Worm (Caenorhabditis elegans) whole organism, early embryonic: ENCODE measurements around the gene cyp-14A3.

Source experiments
- B0310.2 ChIP-seq: sonication (generic microtip); optimal IDR thresholded peaks from 2 replicates; lab custom pipeline; 2016; ENCODE audit warnings: mild to moderate bottlenecking, missing genetic modification characterization, missing compliant biosample characterization
- F13C5.2 ChIP-seq: sonication (generic microtip); optimal IDR thresholded peaks from 2 replicates; lab custom pipeline; 2017; ENCODE audit warnings: mild to moderate bottlenecking, missing genetic modification characterization, inconsistent platforms, missing compliant biosample characterization
- aly-1 ChIP-seq: sonication (generic microtip); optimal IDR thresholded peaks from 2 replicates; lab custom pipeline; 2016; ENCODE audit warnings: missing genetic modification characterization, missing compliant biosample characterization
- ama-1 ChIP-seq: fragments of 150-350 bp; optimal IDR thresholded peaks from 2 replicates; lab custom pipeline; 2014
- ceh-13 ChIP-seq: fragments of 200-800 bp; sonication (Bioruptor generic); optimal IDR thresholded peaks from 2 replicates; lab custom pipeline; 2018; ENCODE audit warnings: mild to moderate bottlenecking, missing genetic modification characterization, missing compliant biosample characterization
- ceh-36 ChIP-seq: sonication (generic microtip); optimal IDR thresholded peaks from 2 replicates; lab custom pipeline; 2016; ENCODE audit warnings: missing genetic modification characterization, inconsistent platforms, missing compliant biosample characterization
- ets-7 ChIP-seq: sonication (generic microtip); optimal IDR thresholded peaks from 2 replicates; lab custom pipeline; 2016; ENCODE audit warnings: missing genotype, missing genetic modification characterization, missing compliant biosample characterization
- flt-1 ChIP-seq: fragments of 200-800 bp; sonication (Bioruptor generic); IDR thresholded peaks from 2 replicates; pipeline ENCODE4 v1.3.6; 2022; ENCODE audit warnings: missing genetic modification characterization, missing compliant biosample characterization
- hmbx-1 ChIP-seq: sonication (generic microtip); optimal IDR thresholded peaks from 2 replicates; lab custom pipeline; 2016; ENCODE audit warnings: mild to moderate bottlenecking, missing genetic modification characterization, missing compliant biosample characterization
- hmg-4 ChIP-seq: fragments of 200-800 bp; sonication (Bioruptor generic); optimal IDR thresholded peaks from 2 replicates; lab custom pipeline; 2018; ENCODE audit warnings: mild to moderate bottlenecking, missing genetic modification characterization, missing compliant biosample characterization
- hnd-1 ChIP-seq: sonication (generic microtip); optimal IDR thresholded peaks from 2 replicates; lab custom pipeline; 2016; ENCODE audit warnings: missing genetic modification characterization, missing compliant biosample characterization
- pes-1 ChIP-seq: fragments of 200-800 bp; sonication (Bioruptor generic); IDR thresholded peaks from 2 replicates; pipeline ENCODE4 v1.3.6; 2022; ENCODE audit warnings: missing genetic modification reagents, missing genetic modification characterization, missing compliant biosample characterization
- scrt-1 ChIP-seq: fragments of 200-800 bp; sonication (Bioruptor generic); IDR thresholded peaks from 2 replicates; pipeline ENCODE4 v1.3.6; 2022; ENCODE audit warnings: missing genetic modification characterization, missing compliant biosample characterization
- sea-1 ChIP-seq: fragments of 200-800 bp; sonication (Bioruptor generic); conservative IDR thresholded peaks from 2 replicates; pipeline ENCODE4 v1.3.6; 2022; ENCODE audit warnings: missing genetic modification characterization, missing compliant biosample characterization
- tbx-11 ChIP-seq: fragments of 200-800 bp; sonication (Bioruptor generic); IDR thresholded peaks from 2 replicates; pipeline ENCODE4 v1.3.6; 2022; ENCODE audit warnings: missing genetic modification characterization, missing compliant biosample characterization
- tbx-37 ChIP-seq: fragments of 200-800 bp; sonication (Bioruptor generic); conservative IDR thresholded peaks from 2 replicates; pipeline ENCODE4 v1.3.6; 2022; ENCODE audit warnings: missing genetic modification reagents, missing genetic modification characterization, missing compliant biosample characterization
- tra-4 ChIP-seq: sonication (generic microtip); optimal IDR thresholded peaks from 2 replicates; lab custom pipeline; 2017; ENCODE audit warnings: missing genetic modification characterization, missing compliant biosample characterization

Gene cyp-14A3

ce11 chrX:13232259-13232658 lies 41.7 kb downstream of the cyp-14A3 start, which contains the start of gene bgnt-1.5:
TSS of gene bgnt-1.5 (minus strand) at chrX:13232359.
- TF ChIP-seq hmbx-1 (tag; lab: Kevin White, UChicago) = no peak
- TF ChIP-seq sea-1 (GFP tag; lab: Robert Waterston, UW) = no peak
- TF ChIP-seq flt-1 (GFP tag; lab: Robert Waterston, UW) = no peak
- TF ChIP-seq ceh-13 = no peak
- no peak for TF ChIP-seq scrt-1 (GFP tag; lab: Robert Waterston, UW)
- TF ChIP-seq tbx-11 (GFP tag; lab: Robert Waterston, UW) = no peak
- TF ChIP-seq hnd-1 (tag; lab: Kevin White, UChicago) = no peak
- no peak for TF ChIP-seq tra-4
- TF ChIP-seq ama-1 = no peak
- TF ChIP-seq pes-1 (GFP tag; lab: Robert Waterston, UW) = no peak
- no peak for TF ChIP-seq ets-7 (tag; lab: Kevin White, UChicago)
- no peak for TF ChIP-seq aly-1 (tag; lab: Kevin White, UChicago)

ce11 chrX:13227778-13228177 lies 46.2 kb downstream of the cyp-14A3 start:
- no peak for TF ChIP-seq B0310.2
- no peak for TF ChIP-seq tbx-11 (GFP tag; lab: Robert Waterston, UW)
- no peak for TF ChIP-seq hmbx-1 (tag; lab: Kevin White, UChicago)
- no peak for TF ChIP-seq aly-1 (tag; lab: Kevin White, UChicago)
- TF ChIP-seq scrt-1 (GFP tag; lab: Robert Waterston, UW) = no peak

ce11 chrX:13226614-13227096 lies 47.3 kb downstream of the cyp-14A3 start, which contains the start of gene skr-21:
TSS of gene skr-21 (minus strand) at chrX:13226664.
- TF ChIP-seq sea-1 (GFP tag; lab: Robert Waterston, UW) (0 out of 2 replicates have a peak, but pooled peaks have one; percentile 27), B0310.2 (no peak), aly-1 (tag; lab: Kevin White, UChicago) (peak; percentile 28)

- TF ChIP-seq tra-4 (no peak), ceh-36 (tag; lab: Kevin White, UChicago) (peak; percentile 5)
Measured at ce11 chrX:13225111-13225905, 48.7 kb downstream of the cyp-14A3 start.

ce11 chrX:13224608-13225007 lies 49.4 kb downstream of the cyp-14A3 start, which contains the start of gene skr-19:
TSS of gene skr-19 (minus strand) at chrX:13224708.
- TF ChIP-seq sea-1 (GFP tag; lab: Robert Waterston, UW) (no peak), ceh-13 (no peak)

ce11 chrX:13223437-13223836 lies 50.6 kb downstream of the cyp-14A3 start, which contains the start of gene skr-20:
TSS of gene skr-20 (minus strand) at chrX:13223537.
- TF ChIP-seq hmg-4 (no peak), ets-7 (tag; lab: Kevin White, UChicago) (no peak), ceh-13 (no peak), tbx-11 (GFP tag; lab: Robert Waterston, UW) (no peak), pes-1 (GFP tag; lab: Robert Waterston, UW) (no peak), hnd-1 (tag; lab: Kevin White, UChicago) (no peak), scrt-1 (GFP tag; lab: Robert Waterston, UW) (no peak), ceh-36 (tag; lab: Kevin White, UChicago) (no peak), F13C5.2 (no peak), flt-1 (GFP tag; lab: Robert Waterston, UW) (no peak), ama-1 (no peak), tra-4 (no peak), hmbx-1 (tag; lab: Kevin White, UChicago) (no peak), sea-1 (GFP tag; lab: Robert Waterston, UW) (no peak), B0310.2 (no peak), tbx-37 (GFP tag; lab: Robert Waterston, UW) (no peak), aly-1 (tag; lab: Kevin White, UChicago) (no peak)
